Fruit fly (Drosophila melanogaster) whole organism, embryonic: ENCODE results near the gene Moe.

Experiments used
- CG10959 ChIP-seq: fragments of 200-800 bp; sonication (Bioruptor generic); IDR thresholded peaks from 2 replicates; pipeline ENCODE4 v1.3.6; 2022; ENCODE audit warnings: missing biosample characterization, missing genetic modification characterization
- CG10979 ChIP-seq: fragments of 200-800 bp; sonication (Bioruptor generic); optimal IDR thresholded peaks from 2 replicates; lab custom pipeline; 2018; ENCODE audit warnings: missing biosample characterization, mild to moderate bottlenecking, missing genetic modification characterization, moderate library complexity
- CG14014 ChIP-seq: fragments of 200-800 bp; sonication (Bioruptor generic); IDR thresholded peaks from 2 replicates; pipeline ENCODE4 v1.3.6; 2022; ENCODE audit warnings: missing biosample characterization, missing genetic modification characterization
- CG1647 ChIP-seq: fragments of 200-800 bp; sonication (Bioruptor generic); optimal IDR thresholded peaks from 3 replicates; lab custom pipeline; 2016; ENCODE audit warnings: missing biosample characterization, missing genetic modification characterization
- CG17612 ChIP-seq: fragments of 200-800 bp; sonication (Bioruptor generic); IDR thresholded peaks from 2 replicates; pipeline ENCODE4 v1.3.6; 2022; ENCODE audit warnings: missing biosample characterization, missing genetic modification characterization
- CG18476 ChIP-seq: fragments of 200-800 bp; sonication (Bioruptor generic); optimal IDR thresholded peaks from 2 replicates; lab custom pipeline; 2016; ENCODE audit warnings: missing biosample characterization, mild to moderate bottlenecking, missing genetic modification characterization
- CG3065 ChIP-seq: fragments of 200-800 bp; sonication (Bioruptor generic); optimal IDR thresholded peaks from 2 replicates; lab custom pipeline; 2016; ENCODE audit warnings: missing biosample characterization, missing genetic modification characterization
- CG34224 ChIP-seq: fragments of 200-800 bp; sonication (Bioruptor generic); IDR thresholded peaks from 3 replicates; pipeline ENCODE4 v1.3.6; 2022; ENCODE audit warnings: missing biosample characterization, missing genetic modification characterization; ENCODE audit not compliant: partially characterized antibody
- CG4404 ChIP-seq: fragments of 200-800 bp; sonication (Bioruptor generic); IDR thresholded peaks from 2 replicates; pipeline ENCODE4 v1.3.6; 2022; ENCODE audit warnings: missing biosample characterization, missing genetic modification characterization
- CG4730 ChIP-seq: fragments of 200-800 bp; sonication (Bioruptor generic); IDR thresholded peaks from 2 replicates; pipeline ENCODE4 v1.3.6; 2022; ENCODE audit warnings: missing biosample characterization, missing genetic modification characterization
- CG6654 ChIP-seq: fragments of 200-800 bp; sonication (Bioruptor generic); optimal IDR thresholded peaks from 2 replicates; lab custom pipeline; 2017; ENCODE audit warnings: missing biosample characterization, mild to moderate bottlenecking, missing genetic modification characterization
- CG9727 ChIP-seq: fragments of 200-800 bp; sonication (Bioruptor generic); optimal IDR thresholded peaks from 3 replicates; lab custom pipeline; 2017; ENCODE audit warnings: missing biosample characterization, mild to moderate bottlenecking, missing genetic modification characterization
- CG9932 ChIP-seq: fragments of 200-800 bp; sonication (Bioruptor generic); IDR thresholded peaks from 2 replicates; pipeline ENCODE4 v1.3.6; 2022; ENCODE audit warnings: missing biosample characterization, missing genetic modification characterization
- Dbx ChIP-seq: fragments of 200-800 bp; sonication (Bioruptor generic); IDR thresholded peaks from 3 replicates; pipeline ENCODE4 v1.3.6; 2022; ENCODE audit warnings: missing biosample characterization, missing genetic modification characterization
- Dek ChIP-seq: fragments of 200-800 bp; sonication (Bioruptor generic); optimal IDR thresholded peaks from 3 replicates; lab custom pipeline; 2019; ENCODE audit warnings: missing biosample characterization, mild to moderate bottlenecking, missing genetic modification characterization, moderate library complexity
- E2f1 ChIP-seq: fragments of 200-800 bp; sonication (Bioruptor generic); IDR thresholded peaks from 2 replicates; pipeline ENCODE4 v1.3.6; 2022; ENCODE audit warnings: missing biosample characterization, missing genetic modification characterization
- Elba2 ChIP-seq: fragments of 200-800 bp; sonication (Bioruptor generic); optimal IDR thresholded peaks from 3 replicates; lab custom pipeline; 2016; ENCODE audit warnings: missing biosample characterization, missing genetic modification characterization
- Ets65A ChIP-seq: fragments of 200-800 bp; sonication (Bioruptor generic); peaks from one replicate; lab custom pipeline; 2016; ENCODE audit warnings: missing biosample characterization, missing genetic modification characterization
- Fer2 ChIP-seq: fragments of 200-800 bp; sonication (Bioruptor generic); optimal IDR thresholded peaks from 2 replicates; lab custom pipeline; 2018; ENCODE audit warnings: missing biosample characterization, mild to moderate bottlenecking, missing genetic modification characterization, moderate library complexity
- Hey ChIP-seq: fragments of 200-800 bp; sonication (Bioruptor generic); optimal IDR thresholded peaks from 3 replicates; lab custom pipeline; 2018; ENCODE audit warnings: missing biosample characterization, mild to moderate bottlenecking, missing genetic modification characterization
- HmgD ChIP-seq: fragments of 200-800 bp; sonication (Bioruptor generic); optimal IDR thresholded peaks from 3 replicates; lab custom pipeline; 2016; ENCODE audit warnings: missing biosample characterization, missing genetic modification characterization
- Lhr ChIP-seq: fragments of 200-800 bp; sonication (Bioruptor generic); optimal IDR thresholded peaks from 3 replicates; lab custom pipeline; 2017; ENCODE audit warnings: mild to moderate bottlenecking, missing biosample characterization, missing genetic modification reagents, missing genetic modification characterization
- Meics ChIP-seq: fragments of 200-800 bp; sonication (Bioruptor generic); optimal IDR thresholded peaks from 2 replicates; lab custom pipeline; 2017; ENCODE audit warnings: missing biosample characterization, mild to moderate bottlenecking, missing genetic modification characterization
- Mes4 ChIP-seq: fragments of 200-800 bp; sonication (Bioruptor generic); optimal IDR thresholded peaks from 2 replicates; lab custom pipeline; 2016; ENCODE audit warnings: missing biosample characterization, missing genetic modification characterization
- NFAT ChIP-seq: fragments of 200-800 bp; sonication (Bioruptor generic); IDR thresholded peaks from 2 replicates; pipeline ENCODE4 v1.3.6; 2022; ENCODE audit warnings: missing biosample characterization, missing genetic modification characterization
- Spps ChIP-seq: fragments of 200-800 bp; sonication (Bioruptor generic); optimal IDR thresholded peaks from 2 replicates; lab custom pipeline; 2018; ENCODE audit warnings: missing biosample characterization, mild to moderate bottlenecking, missing genetic modification characterization
- Sry-β ChIP-seq: fragments of 200-800 bp; sonication (Bioruptor generic); optimal IDR thresholded peaks from 2 replicates; lab custom pipeline; 2018; ENCODE audit warnings: missing biosample characterization, mild to moderate bottlenecking, missing genetic modification characterization, moderate library complexity
- Ssrp ChIP-seq: fragments of 200-800 bp; sonication (Bioruptor generic); optimal IDR thresholded peaks from 2 replicates; lab custom pipeline; 2018; ENCODE audit warnings: missing biosample characterization, mild to moderate bottlenecking, missing genetic modification characterization, moderate library complexity
- Tbp ChIP-seq: fragments of >200 bp; optimal IDR thresholded peaks from 2 replicates; lab custom pipeline; 2018; ENCODE audit warnings: missing biosample characterization, missing genetic modification characterization
- bowl ChIP-seq: fragments of 200-800 bp; sonication (Bioruptor generic); IDR thresholded peaks from 2 replicates; pipeline ENCODE4 v1.3.6; 2022; ENCODE audit warnings: missing biosample characterization, missing genetic modification characterization
- cato ChIP-seq: fragments of 200-800 bp; sonication (Bioruptor generic); optimal IDR thresholded peaks from 2 replicates; lab custom pipeline; 2016; ENCODE audit warnings: missing biosample characterization, missing genetic modification characterization, borderline replicate concordance
- chif ChIP-seq, 2 experiments: fragments of 200-800 bp; sonication (Bioruptor generic); optimal IDR thresholded peaks; 3 replicates each; lab custom pipeline; 2016; ENCODE audit warnings: missing biosample characterization in 2 of 2, missing genetic modification characterization in 2 of 2
- chm ChIP-seq: fragments of 200-800 bp; sonication (Bioruptor generic); IDR thresholded peaks from 2 replicates; pipeline ENCODE4 v1.3.6; 2022; ENCODE audit warnings: missing biosample characterization, missing genetic modification characterization
- dpn ChIP-seq, 2 experiments: fragments of 200-800 bp; sonication (Bioruptor generic); optimal IDR thresholded peaks; 3 replicates each; lab custom pipeline; 2016; ENCODE audit warnings: missing biosample characterization in 2 of 2, missing genetic modification characterization in 2 of 2
- emc ChIP-seq: fragments of 200-800 bp; sonication (Bioruptor generic); optimal IDR thresholded peaks from 2 replicates; lab custom pipeline; 2016; ENCODE audit warnings: missing biosample characterization, missing genetic modification characterization
- en ChIP-seq: fragments of 200-800 bp; sonication (Bioruptor generic); optimal IDR thresholded peaks from 2 replicates; lab custom pipeline; 2016; ENCODE audit warnings: missing biosample characterization, missing genetic modification characterization
- exex ChIP-seq: fragments of 200-800 bp; sonication (Bioruptor generic); optimal IDR thresholded peaks from 4 replicates; lab custom pipeline; 2018; ENCODE audit warnings: missing biosample characterization, mild to moderate bottlenecking, missing genetic modification characterization, moderate library complexity
- fd3F ChIP-seq: fragments of 200-800 bp; sonication (Bioruptor generic); optimal IDR thresholded peaks from 2 replicates; lab custom pipeline; 2018; ENCODE audit warnings: missing biosample characterization, mild to moderate bottlenecking, missing genetic modification characterization, moderate library complexity
- gem ChIP-seq: fragments of 200-800 bp; sonication (Bioruptor generic); optimal IDR thresholded peaks from 2 replicates; lab custom pipeline; 2019; ENCODE audit warnings: missing biosample characterization, mild to moderate bottlenecking, missing genetic modification characterization, moderate library complexity
- grn ChIP-seq: fragments of 200-800 bp; sonication (Bioruptor generic); optimal IDR thresholded peaks from 3 replicates; lab custom pipeline; 2017; ENCODE audit warnings: missing biosample characterization, missing genetic modification characterization
- inv ChIP-seq: fragments of 200-800 bp; sonication (Bioruptor generic); IDR thresholded peaks from 2 replicates; pipeline ENCODE4 v1.3.6; 2022; ENCODE audit warnings: missing biosample characterization, missing genetic modification characterization; ENCODE audit not compliant: partially characterized antibody
- jing ChIP-seq: fragments of 200-800 bp; sonication (Bioruptor generic); optimal IDR thresholded peaks from 2 replicates; lab custom pipeline; 2018; ENCODE audit warnings: missing biosample characterization, mild to moderate bottlenecking, missing genetic modification characterization
- lov ChIP-seq, 2 experiments: fragments of 200-800 bp in 1 of 2; fragments of >200 bp in 1 of 2; sonication (Bioruptor generic) in 1 of 2; IDR thresholded peaks in 1 of 2; optimal IDR thresholded peaks in 1 of 2; 2 replicates in 1 of 2; 3 replicates in 1 of 2; pipeline versions ENCODE4 v1.3.6 to Lab custom; 2017 to 2022; ENCODE audit warnings: missing biosample characterization in 1 of 2, missing genetic modification characterization in 1 of 2
- sisA ChIP-seq: fragments of 200-800 bp; sonication (Bioruptor generic); IDR thresholded peaks from 2 replicates; pipeline ENCODE4 v1.3.6; 2022; ENCODE audit warnings: missing biosample characterization, missing genetic modification characterization
- stc ChIP-seq: fragments of 200-800 bp; sonication (Bioruptor generic); IDR thresholded peaks from 2 replicates; pipeline ENCODE4 v1.3.6; 2022; ENCODE audit warnings: missing biosample characterization, missing genetic modification characterization
- tna ChIP-seq: fragments of 200-800 bp; sonication (Bioruptor generic); IDR thresholded peaks from 2 replicates; pipeline ENCODE4 v1.3.6; 2022; ENCODE audit warnings: missing biosample characterization, missing genetic modification characterization; ENCODE audit not compliant: partially characterized antibody
- ttk ChIP-seq: fragments of 200-800 bp; sonication (Bioruptor generic); IDR thresholded peaks from 2 replicates; pipeline ENCODE4 v2.1.2; 2022; ENCODE audit warnings: missing biosample characterization, missing genetic modification characterization
- unc-4 ChIP-seq: fragments of 200-800 bp; sonication (Bioruptor generic); IDR thresholded peaks from 2 replicates; pipeline ENCODE4 v1.3.6; 2022; ENCODE audit warnings: missing biosample characterization, missing genetic modification characterization; ENCODE audit not compliant: partially characterized antibody
- usp ChIP-seq: fragments of >200 bp; optimal IDR thresholded peaks from 2 replicates; lab custom pipeline; 2017; ENCODE audit warnings: missing biosample characterization, missing genetic modification characterization
- vvl ChIP-seq: fragments of 200-800 bp; sonication (Bioruptor generic); IDR thresholded peaks from 2 replicates; pipeline ENCODE4 v1.3.6; 2022; ENCODE audit warnings: missing biosample characterization, missing genetic modification characterization
- wek ChIP-seq: fragments of 200-800 bp; sonication (Bioruptor generic); optimal IDR thresholded peaks from 3 replicates; lab custom pipeline; 2018; ENCODE audit warnings: missing biosample characterization, mild to moderate bottlenecking, missing genetic modification characterization, moderate library complexity

Moe gene

dm6 chrX:8896080-8896479 is 2.1 kb downstream of the Moe start (continued):
- TF ChIP-seq stc (GFP tag; lab: Robert Waterston, UW) (peak; percentile 95), Fer2 (tag; lab: Kevin White, UChicago) (peak; percentile 69), sisA (GFP tag; lab: Robert Waterston, UW) (peak; percentile 97), emc (GFP tag; lab: Kevin White, UChicago) (peak; percentile 46), inv (GFP tag; lab: Robert Waterston, UW) (no peak), CG9932 (GFP tag; lab: Robert Waterston, UW) (peak; percentile 96), wek (peak; percentile 81), unc-4 (GFP tag; lab: Robert Waterston, UW) (no peak), lov (optimal IDR thresholded peaks at IDR 0.05; lab: Kevin White, UChicago) (no peak), lov (GFP tag; IDR thresholded peaks at IDR 0.05; lab: Robert Waterston, UW) (peak; percentile 92), cato (GFP tag; lab: Kevin White, UChicago) (peak; percentile 89), Dek (tag; lab: Kevin White, UChicago) (peak; percentile 93), exex (tag; lab: Kevin White, UChicago) (peak; percentile 58), NFAT (peak; percentile 97), Tbp (no peak), Hey (peak; percentile 66), jing (peak; percentile 93), tna (GFP tag; lab: Robert Waterston, UW) (no peak), E2f1 (GFP tag; lab: Robert Waterston, UW) (peak; percentile 96), vvl (GFP tag; lab: Robert Waterston, UW) (peak; percentile 98), CG10959 (GFP tag; lab: Robert Waterston, UW) (peak; percentile 89), ttk (GFP tag; lab: Robert Waterston, UW) (peak; percentile 95), Lhr (GFP tag; lab: Kevin White, UChicago) (peak; percentile 80), CG6654 (GFP tag; lab: Kevin White, UChicago) (peak; percentile 85), usp (GFP tag; lab: Kevin White, UChicago) (no peak), Spps (tag; lab: Kevin White, UChicago) (peak; percentile 78), Ssrp (tag; lab: Kevin White, UChicago) (peak; percentile 94), CG18476 (peak; percentile 84), CG4730 (peak; percentile 94), dpn (GFP tag; optimal IDR thresholded peaks at IDR 0.05; lab: Kevin White, UChicago) (peak; percentile 79 to 96), CG9727 (GFP tag; lab: Kevin White, UChicago) (peak; percentile 92), CG34224 (GFP tag; lab: Robert Waterston, UW) (no peak), HmgD (GFP tag; lab: Kevin White, UChicago) (no peak), gem (tag; lab: Kevin White, UChicago) (peak; percentile 96), CG14014 (GFP tag; lab: Robert Waterston, UW) (peak; percentile 96), fd3F (GFP tag; lab: Kevin White, UChicago) (peak; percentile 90), Dbx (peak; percentile 96), grn (GFP tag; lab: Kevin White, UChicago) (peak; percentile 29), Mes4 (GFP tag; lab: Kevin White, UChicago) (peak; percentile 30), Meics (GFP tag; lab: Kevin White, UChicago) (peak; percentile 94), Elba2 (peak; percentile 58), CG10979 (tag; lab: Kevin White, UChicago) (peak; percentile 93), en (GFP tag; lab: Kevin White, UChicago) (peak; percentile 38), chm (GFP tag; lab: Robert Waterston, UW) (peak; percentile 95), CG4404 (GFP tag; lab: Robert Waterston, UW) (peak; percentile 91), CG3065 (GFP tag; lab: Kevin White, UChicago) (peak; percentile 70), bowl (GFP tag; lab: Robert Waterston, UW) (peak; percentile 87), Ets65A (peak; percentile 95), CG1647 (peak; percentile 79), CG17612 (GFP tag; lab: Robert Waterston, UW) (peak; percentile 90), Sry-β (GFP tag; lab: Kevin White, UChicago) (no peak), chif (GFP tag; optimal IDR thresholded peaks at IDR 0.05; lab: Kevin White, UChicago) (peak; percentile 73 to 84)
